Worm (Caenorhabditis elegans): ENCODE results near the gene irld-8.

DNA sequence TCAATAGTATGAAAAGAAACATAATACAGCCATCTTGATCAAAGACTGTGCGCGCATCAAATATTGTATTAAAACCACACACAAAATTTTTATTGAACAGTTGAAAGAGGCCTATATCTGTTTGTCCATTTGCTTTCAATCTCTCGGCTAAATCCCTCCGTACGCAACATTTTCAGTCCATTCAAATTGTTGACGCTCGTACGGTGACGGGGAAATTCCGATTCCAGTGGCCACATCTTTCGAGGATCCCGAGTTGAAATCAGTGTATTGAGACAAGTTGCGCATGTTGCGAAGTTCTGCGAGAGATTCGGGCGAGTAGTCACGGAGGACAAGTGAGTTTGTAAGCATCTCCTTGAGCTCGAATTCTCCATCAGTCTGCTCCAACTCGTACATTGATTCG is 49.0 kb downstream of the irld-8 start:
- TF ChIP-seq efl-3 (GFP tag; optimal IDR thresholded peaks at IDR 0.05) (no peak), unc-130 (tag; optimal IDR thresholded peaks at IDR 0.05) (no peak), lin-35 (GFP tag; optimal IDR thresholded peaks at IDR 0.05) (no peak), nhr-11 (tag; optimal IDR thresholded peaks at IDR 0.05) (no peak), ama-1 (optimal IDR thresholded peaks at IDR 0.05) (no peak), hlh-17 (GFP tag; optimal IDR thresholded peaks at IDR 0.05; ENCODE audit: borderline replicate concordance) (no peak), nhr-76 (tag; optimal IDR thresholded peaks at IDR 0.05) (no peak), ets-5 (GFP tag; IDR thresholded peaks at IDR 0.05) (no peak), nhr-85 (tag) (no peak), aha-1 (tag; optimal IDR thresholded peaks at IDR 0.05) (no peak)

Data from whole organism, L1 larva.